Worm (Caenorhabditis elegans) whole organism, young adult: ENCODE measurements around the gene cca-1.

Experiments used
- D2030.7 ChIP-seq: fragments of 200-800 bp; sonication (Bioruptor generic); IDR thresholded peaks from 2 replicates; pipeline ENCODE4 v1.3.6; 2022; ENCODE audit warnings: missing genetic modification reagents, missing genetic modification characterization, missing compliant biosample characterization
- K12H6.12 ChIP-seq: fragments of 200-800 bp; sonication (Bioruptor generic); optimal IDR thresholded peaks from 2 replicates; lab custom pipeline; 2018; ENCODE audit warnings: mild to moderate bottlenecking, missing genetic modification characterization, missing compliant biosample characterization
- Y53G8AR.9 ChIP-seq: fragments of 200-800 bp; sonication (Bioruptor generic); conservative IDR thresholded peaks from 2 replicates; pipeline ENCODE4 v1.3.6; 2022; ENCODE audit warnings: missing genetic modification reagents, missing genetic modification characterization, missing compliant biosample characterization
- ZK185.1 ChIP-seq: sonication (generic microtip); optimal IDR thresholded peaks from 2 replicates; lab custom pipeline; 2016; ENCODE audit warnings: mild to moderate bottlenecking, missing genetic modification characterization, missing compliant biosample characterization; ENCODE audit not compliant: poor library complexity, severe bottlenecking
- efl-1 ChIP-seq: fragments of 150-350 bp; optimal IDR thresholded peaks from 2 replicates; lab custom pipeline; 2014; ENCODE audit warnings: missing biosample characterization, missing genetic modification reagents, missing genetic modification characterization
- lin-40 ChIP-seq: sonication (generic microtip); optimal IDR thresholded peaks from 2 replicates; lab custom pipeline; 2016; ENCODE audit warnings: missing genetic modification characterization, mild to moderate bottlenecking, missing compliant biosample characterization, missing genotype, missing genetic modification reagents
- lir-1 ChIP-seq: fragments of 200-800 bp; sonication (Bioruptor generic); conservative IDR thresholded peaks from 2 replicates; pipeline ENCODE4 v1.3.6; 2022; ENCODE audit warnings: missing genetic modification reagents, missing genetic modification characterization, missing compliant biosample characterization
- mel-28 ChIP-seq: sonication (generic microtip); optimal IDR thresholded peaks from 2 replicates; lab custom pipeline; 2016; ENCODE audit warnings: borderline replicate concordance, mild to moderate bottlenecking, missing genetic modification characterization, missing compliant biosample characterization
- nhr-80 ChIP-seq: sonication (generic microtip); optimal IDR thresholded peaks from 2 replicates; lab custom pipeline; 2016; ENCODE audit warnings: missing genetic modification characterization, missing compliant biosample characterization
- sdz-38 ChIP-seq: sonication (generic microtip); optimal IDR thresholded peaks from 2 replicates; lab custom pipeline; 2016; ENCODE audit warnings: missing genotype, missing genetic modification characterization, missing compliant biosample characterization
- unc-130 ChIP-seq: sonication (generic microtip); optimal IDR thresholded peaks from 2 replicates; lab custom pipeline; 2016; ENCODE audit warnings: missing genetic modification reagents, missing genetic modification characterization, missing compliant biosample characterization

cca-1 gene

ce11 chrX:7799680-7800079 is 76.1 kb downstream of the cca-1 start, which contains the start of gene gpx-7:
Gene gpx-7, minus strand, starts transcription at chrX:7799780.
- no peak for TF ChIP-seq D2030.7 (GFP tag; lab: Robert Waterston, UW)
- peak; percentile 34 for TF ChIP-seq nhr-80 (tag; lab: Kevin White, UChicago)

DNA sequence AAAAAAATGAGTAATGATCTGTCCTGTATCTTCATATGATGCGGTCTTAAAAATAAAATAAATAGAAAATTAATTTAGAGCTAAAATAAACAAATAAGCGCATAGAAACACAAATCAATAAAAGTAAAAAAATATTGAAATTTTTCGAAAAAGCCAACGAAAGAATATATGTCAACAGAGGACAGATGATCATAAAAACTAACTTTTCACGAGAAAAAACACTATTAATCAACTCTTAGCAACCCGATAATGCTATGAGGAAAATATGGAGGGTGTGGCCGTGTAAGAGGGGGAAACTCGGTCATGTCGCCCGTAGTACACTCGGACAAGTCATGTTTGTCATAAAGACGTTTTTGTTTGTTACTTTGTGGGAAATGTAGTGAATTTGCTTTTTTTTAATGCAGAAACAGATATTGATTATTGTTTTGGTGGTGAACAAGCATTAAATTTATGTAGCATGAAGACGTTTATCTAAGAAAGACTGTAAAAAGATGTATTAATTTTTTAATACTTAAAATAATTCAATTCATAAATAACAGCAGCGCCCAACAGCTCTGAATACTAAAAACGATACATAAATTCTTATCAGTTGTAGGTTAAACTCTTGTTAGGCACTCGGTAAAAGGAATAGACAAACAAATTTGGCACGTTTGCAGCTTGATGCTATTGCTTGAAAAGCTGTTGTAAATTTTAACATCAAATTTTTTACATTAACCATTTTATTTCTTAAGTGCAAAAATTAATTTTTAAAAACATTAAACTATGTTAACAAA is 77.3 kb downstream of the cca-1 start, which contains the start of gene adm-4:
Gene adm-4 (minus strand): TSS at position 51 of the 773 bp plus-strand sequence.
- TF ChIP-seq unc-130 (GFP tag; lab: Kevin White, UChicago) (peak; percentile 27), K12H6.12 (tag; lab: Kevin White, UChicago) (peak; percentile 37), ZK185.1 (peak; percentile 71), lin-40 (tag; lab: Kevin White, UChicago) (peak; percentile 15), sdz-38 (tag; lab: Kevin White, UChicago) (no peak), efl-1 (no peak), mel-28 (tag; lab: Kevin White, UChicago) (no peak), lir-1 (GFP tag; lab: Robert Waterston, UW) (no peak), Y53G8AR.9 (GFP tag; lab: Robert Waterston, UW) (no peak)
